Fruit fly (Drosophila melanogaster) whole organism, embryonic: ENCODE measurements around the gene CG31717.

Experiments
- Blimp-1 ChIP-seq: fragments of 200-800 bp; sonication (Bioruptor generic); optimal IDR thresholded peaks from 3 replicates; lab custom pipeline; 2018; ENCODE audit warnings: missing biosample characterization, missing genetic modification characterization, mild to moderate bottlenecking, moderate library complexity, missing genetic modification reagents
- CG10267 ChIP-seq: fragments of 200-800 bp; sonication (Bioruptor generic); optimal IDR thresholded peaks from 2 replicates; lab custom pipeline; 2018; ENCODE audit warnings: missing biosample characterization, mild to moderate bottlenecking, missing genetic modification characterization, moderate library complexity
- CG10979 ChIP-seq: fragments of 200-800 bp; sonication (Bioruptor generic); optimal IDR thresholded peaks from 2 replicates; lab custom pipeline; 2018; ENCODE audit warnings: missing biosample characterization, mild to moderate bottlenecking, missing genetic modification characterization, moderate library complexity
- CG11085 ChIP-seq: fragments of 200-800 bp; sonication (Bioruptor generic); IDR thresholded peaks from 2 replicates; pipeline ENCODE4 v1.3.6; 2022; ENCODE audit warnings: missing biosample characterization, missing genetic modification characterization
- CG13123 ChIP-seq: fragments of 200-800 bp; sonication (Bioruptor generic); optimal IDR thresholded peaks from 2 replicates; lab custom pipeline; 2016; ENCODE audit warnings: missing biosample characterization, missing genetic modification characterization
- CG14965 ChIP-seq: fragments of 200-800 bp; sonication (Bioruptor generic); optimal IDR thresholded peaks from 2 replicates; lab custom pipeline; 2016; ENCODE audit warnings: missing biosample characterization, missing genetic modification characterization, borderline replicate concordance
- CG15269 ChIP-seq: fragments of 200-800 bp; sonication (Bioruptor generic); optimal IDR thresholded peaks from 2 replicates; lab custom pipeline; 2018; ENCODE audit warnings: missing biosample characterization, mild to moderate bottlenecking, missing genetic modification characterization, moderate library complexity
- CG17359 ChIP-seq: fragments of 200-800 bp; sonication (Bioruptor generic); optimal IDR thresholded peaks from 3 replicates; lab custom pipeline; 2018; ENCODE audit warnings: missing biosample characterization, mild to moderate bottlenecking, missing genetic modification characterization, moderate library complexity
- CG1792 ChIP-seq: fragments of 200-800 bp; sonication (Bioruptor generic); optimal IDR thresholded peaks from 2 replicates; lab custom pipeline; 2016; ENCODE audit warnings: missing biosample characterization, missing genetic modification characterization
- CG2116 ChIP-seq: fragments of 200-800 bp; sonication (Bioruptor generic); optimal IDR thresholded peaks from 3 replicates; lab custom pipeline; 2018; ENCODE audit warnings: missing biosample characterization, mild to moderate bottlenecking, missing genetic modification characterization
- CG34422 ChIP-seq: fragments of 200-800 bp; sonication (Bioruptor generic); IDR thresholded peaks from 3 replicates; pipeline ENCODE4 v1.3.6; 2022; ENCODE audit warnings: missing biosample characterization, missing genetic modification characterization
- CG4282 ChIP-seq: fragments of 200-800 bp; sonication (Bioruptor generic); optimal IDR thresholded peaks from 2 replicates; lab custom pipeline; 2016; ENCODE audit warnings: missing biosample characterization, missing genetic modification characterization
- CG4328 ChIP-seq: fragments of 200-800 bp; sonication (Bioruptor generic); optimal IDR thresholded peaks from 3 replicates; lab custom pipeline; 2017; ENCODE audit warnings: missing biosample characterization, missing genetic modification reagents, missing genetic modification characterization
- CG4730 ChIP-seq: fragments of 200-800 bp; sonication (Bioruptor generic); IDR thresholded peaks from 2 replicates; pipeline ENCODE4 v1.3.6; 2022; ENCODE audit warnings: missing biosample characterization, missing genetic modification characterization
- CG6175 ChIP-seq: fragments of 200-800 bp; sonication (Bioruptor generic); IDR thresholded peaks from 3 replicates; pipeline ENCODE4 v1.3.6; 2022; ENCODE audit warnings: missing biosample characterization, missing genetic modification characterization
- CG8388 ChIP-seq: fragments of 200-800 bp; sonication (Bioruptor generic); optimal IDR thresholded peaks from 2 replicates; lab custom pipeline; 2019; ENCODE audit warnings: missing biosample characterization, mild to moderate bottlenecking, missing genetic modification characterization, moderate library complexity
- CTCF ChIP-seq: fragments of 200-800 bp; sonication (Bioruptor generic); optimal IDR thresholded peaks from 2 replicates; lab custom pipeline; 2017; ENCODE audit warnings: missing biosample characterization, mild to moderate bottlenecking, missing genetic modification characterization, moderate library complexity
- CrebB ChIP-seq: fragments of 200-800 bp; sonication (Bioruptor generic); optimal IDR thresholded peaks from 3 replicates; lab custom pipeline; 2018; ENCODE audit warnings: missing biosample characterization, mild to moderate bottlenecking, missing genetic modification characterization
- Dad ChIP-seq: fragments of 200-800 bp; sonication (Bioruptor generic); optimal IDR thresholded peaks from 3 replicates; lab custom pipeline; 2016; ENCODE audit warnings: missing biosample characterization, missing genetic modification characterization
- Doc2 ChIP-seq: fragments of 200-800 bp; sonication (Bioruptor generic); IDR thresholded peaks from 2 replicates; pipeline ENCODE4 v1.3.6; 2022; ENCODE audit warnings: missing biosample characterization, missing genetic modification characterization
- Fer3 ChIP-seq: fragments of 200-800 bp; sonication (Bioruptor generic); optimal IDR thresholded peaks from 2 replicates; lab custom pipeline; 2018; ENCODE audit warnings: missing biosample characterization, mild to moderate bottlenecking, missing genetic modification characterization, moderate library complexity
- H2.0 ChIP-seq: fragments of 200-800 bp; sonication (Bioruptor generic); IDR thresholded peaks from 2 replicates; pipeline ENCODE4 v1.3.6; 2022; ENCODE audit warnings: missing biosample characterization, missing genetic modification characterization
- Kr ChIP-seq: fragments of 200-800 bp; sonication (Bioruptor generic); optimal IDR thresholded peaks from 2 replicates; lab custom pipeline; 2017; ENCODE audit warnings: missing biosample characterization, mild to moderate bottlenecking, missing genetic modification characterization
- Mad ChIP-seq: fragments of 200-800 bp; sonication (Bioruptor generic); optimal IDR thresholded peaks from 2 replicates; lab custom pipeline; 2016; ENCODE audit warnings: missing biosample characterization, missing genetic modification characterization
- Meics ChIP-seq: fragments of 200-800 bp; sonication (Bioruptor generic); optimal IDR thresholded peaks from 2 replicates; lab custom pipeline; 2017; ENCODE audit warnings: missing biosample characterization, mild to moderate bottlenecking, missing genetic modification characterization
- YL-1 ChIP-seq: fragments of 200-800 bp; sonication (Bioruptor generic); optimal IDR thresholded peaks from 3 replicates; lab custom pipeline; 2017; ENCODE audit warnings: missing biosample characterization, mild to moderate bottlenecking, missing genetic modification characterization
- ac ChIP-seq: fragments of 200-800 bp; sonication (Bioruptor generic); optimal IDR thresholded peaks from 3 replicates; lab custom pipeline; 2017; ENCODE audit warnings: missing biosample characterization, mild to moderate bottlenecking, missing genetic modification characterization
- ap ChIP-seq: fragments of 200-800 bp; sonication (Bioruptor generic); IDR thresholded peaks from 2 replicates; pipeline ENCODE4 v1.3.6; 2022; ENCODE audit warnings: missing biosample characterization, missing genetic modification characterization
- bigmax ChIP-seq: fragments of 200-800 bp; sonication (Bioruptor generic); optimal IDR thresholded peaks from 2 replicates; lab custom pipeline; 2018; ENCODE audit warnings: missing biosample characterization, mild to moderate bottlenecking, missing genetic modification characterization
- corto ChIP-seq: fragments of 200-800 bp; sonication (Bioruptor generic); optimal IDR thresholded peaks from 2 replicates; lab custom pipeline; 2016; ENCODE audit warnings: missing biosample characterization, mild to moderate bottlenecking, missing genetic modification characterization, moderate library complexity
- fd3F ChIP-seq: fragments of 200-800 bp; sonication (Bioruptor generic); optimal IDR thresholded peaks from 2 replicates; lab custom pipeline; 2018; ENCODE audit warnings: missing biosample characterization, mild to moderate bottlenecking, missing genetic modification characterization, moderate library complexity
- gce ChIP-seq: fragments of 200-800 bp; sonication (Bioruptor generic); IDR thresholded peaks from 3 replicates; pipeline ENCODE4 v1.3.6; 2022; ENCODE audit warnings: missing biosample characterization, missing genetic modification characterization
- grau ChIP-seq: fragments of 200-800 bp; optimal IDR thresholded peaks from 3 replicates; lab custom pipeline; 2019; ENCODE audit warnings: missing biosample characterization, mild to moderate bottlenecking, missing genetic modification characterization, moderate library complexity
- gt ChIP-seq: fragments of 200-800 bp; sonication (Bioruptor generic); IDR thresholded peaks from 2 replicates; pipeline ENCODE4 v1.3.6; 2022; ENCODE audit warnings: missing biosample characterization, missing genetic modification characterization
- insv ChIP-seq, 2 experiments: fragments of 200-800 bp; sonication (Bioruptor generic); optimal IDR thresholded peaks; 3 replicates each; lab custom pipeline; 2016 to 2018; ENCODE audit warnings: missing biosample characterization in 2 of 2, missing genetic modification characterization in 2 of 2
- inv ChIP-seq: fragments of 200-800 bp; sonication (Bioruptor generic); IDR thresholded peaks from 2 replicates; pipeline ENCODE4 v1.3.6; 2022; ENCODE audit warnings: missing biosample characterization, missing genetic modification characterization; ENCODE audit not compliant: partially characterized antibody
- lab ChIP-seq: fragments of 200-800 bp; sonication (Bioruptor generic); optimal IDR thresholded peaks from 3 replicates; lab custom pipeline; 2017; ENCODE audit warnings: missing biosample characterization, missing genetic modification characterization, mild to moderate bottlenecking, moderate library complexity, missing genetic modification reagents
- maf-S ChIP-seq: fragments of 200-800 bp; sonication (Bioruptor generic); optimal IDR thresholded peaks from 2 replicates; lab custom pipeline; 2016; ENCODE audit warnings: missing biosample characterization, missing genetic modification characterization
- org-1 ChIP-seq: fragments of 200-800 bp; sonication (Bioruptor generic); optimal IDR thresholded peaks from 2 replicates; lab custom pipeline; 2017; ENCODE audit warnings: missing biosample characterization, missing genetic modification characterization
- peb ChIP-seq: fragments of 200-800 bp; sonication (Bioruptor generic); IDR thresholded peaks from 2 replicates; pipeline ENCODE4 v1.3.6; 2022; ENCODE audit warnings: missing biosample characterization, missing genetic modification characterization
- pho ChIP-seq: fragments of 200-800 bp; sonication (Bioruptor generic); optimal IDR thresholded peaks from 2 replicates; lab custom pipeline; 2016; ENCODE audit warnings: missing biosample characterization, missing genetic modification characterization
- phol ChIP-seq: fragments of 200-800 bp; sonication (Bioruptor generic); optimal IDR thresholded peaks from 3 replicates; lab custom pipeline; 2018; ENCODE audit warnings: missing biosample characterization, mild to moderate bottlenecking, missing genetic modification characterization, moderate library complexity
- sd ChIP-seq: fragments of 200-800 bp; sonication (Bioruptor generic); optimal IDR thresholded peaks from 3 replicates; lab custom pipeline; 2018; ENCODE audit warnings: missing biosample characterization, mild to moderate bottlenecking, missing genetic modification characterization, moderate library complexity
- sr ChIP-seq: fragments of 200-800 bp; sonication (Bioruptor generic); IDR thresholded peaks from 3 replicates; pipeline ENCODE4 v1.3.6; 2022; ENCODE audit warnings: missing biosample characterization, missing genetic modification characterization
- ssp ChIP-seq: fragments of 200-800 bp; sonication (Bioruptor generic); IDR thresholded peaks from 2 replicates; pipeline ENCODE4 v1.3.6; 2022; ENCODE audit warnings: missing biosample characterization, missing genetic modification characterization
- stc ChIP-seq: fragments of 200-800 bp; sonication (Bioruptor generic); IDR thresholded peaks from 2 replicates; pipeline ENCODE4 v1.3.6; 2022; ENCODE audit warnings: missing biosample characterization, missing genetic modification characterization
- tll ChIP-seq, 2 experiments: fragments of 200-800 bp in 1 of 2; fragments of >200 bp in 1 of 2; sonication (Bioruptor generic) in 1 of 2; optimal IDR thresholded peaks; 2 replicates each; lab custom pipeline; 2017 to 2019; ENCODE audit warnings: missing biosample characterization in 2 of 2, missing genetic modification characterization in 2 of 2, mild to moderate bottlenecking in 1 of 2, moderate library complexity in 1 of 2
- zen ChIP-seq: fragments of 200-800 bp; sonication (Bioruptor generic); optimal IDR thresholded peaks from 3 replicates; lab custom pipeline; 2018; ENCODE audit warnings: missing biosample characterization, mild to moderate bottlenecking, missing genetic modification characterization, moderate library complexity
- zen2 ChIP-seq: fragments of 200-800 bp; sonication (Bioruptor generic); IDR thresholded peaks from 3 replicates; pipeline ENCODE4 v1.3.6; 2022; ENCODE audit warnings: missing biosample characterization, missing genetic modification characterization; ENCODE audit not compliant: partially characterized antibody
- zfh1 ChIP-seq: fragments of 200-800 bp; sonication (Bioruptor generic); IDR thresholded peaks from 3 replicates; pipeline ENCODE4 v1.3.6; 2022; ENCODE audit warnings: missing biosample characterization, missing genetic modification characterization
- zfh2 ChIP-seq: fragments of 200-800 bp; sonication (Bioruptor generic); optimal IDR thresholded peaks from 2 replicates; lab custom pipeline; 2016; ENCODE audit warnings: missing biosample characterization, missing genetic modification characterization

Gene CG31717

DNA sequence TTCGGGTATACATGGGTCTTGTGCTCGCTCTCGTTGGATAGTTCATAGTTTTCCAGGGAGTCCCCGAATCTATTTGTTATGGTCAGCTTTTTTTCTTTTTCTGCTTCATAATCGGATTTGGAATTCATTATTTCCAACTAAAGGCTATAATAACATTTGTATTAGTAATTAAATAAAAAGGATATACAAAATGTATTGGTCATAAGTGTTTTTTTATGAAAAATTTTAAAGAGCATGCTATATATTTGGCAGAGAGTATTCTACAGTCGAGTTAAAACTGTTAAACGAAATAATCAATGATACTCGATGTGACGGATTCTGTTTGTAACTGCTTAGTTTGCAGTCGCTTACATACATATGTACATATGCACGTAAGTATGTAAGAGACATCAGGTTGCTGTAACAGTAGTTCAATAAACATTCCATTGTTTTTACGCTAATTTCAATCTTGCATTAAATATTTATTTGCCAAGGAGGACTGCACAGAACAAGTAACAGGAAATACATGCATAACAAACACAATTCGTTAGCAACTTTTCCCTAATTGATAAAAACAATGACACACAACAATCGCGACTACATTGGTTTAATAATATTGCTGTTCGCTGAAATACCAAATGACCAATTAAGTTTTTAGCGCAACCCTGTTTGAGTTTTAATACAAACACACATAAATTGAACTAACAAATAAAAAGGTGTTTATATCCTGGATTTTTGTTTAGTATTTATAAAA, 48.7 kb downstream of the CG31717 start (continued):
- no peak for TF ChIP-seq gce
- TF ChIP-seq zen2: no peak; the same call in 2 of the 3 replicates
- peak; percentile 3 for TF ChIP-seq Meics (GFP tag; lab: Kevin White, UChicago)
- peak; percentile 5 for TF ChIP-seq phol
- no peak for TF ChIP-seq CG13123
- no peak for TF ChIP-seq Dad
- no peak for TF ChIP-seq CTCF (GFP tag; lab: Kevin White, UChicago)
- TF ChIP-seq Doc2 (GFP tag; lab: Robert Waterston, UW): no peak
- TF ChIP-seq Kr: no peak
- no peak for TF ChIP-seq sr (GFP tag; lab: Robert Waterston, UW)
- TF ChIP-seq CG10979 (tag; lab: Kevin White, UChicago): peak; percentile 29
- no peak for TF ChIP-seq CG10267
- no peak for TF ChIP-seq bigmax (GFP tag; lab: Kevin White, UChicago)
- TF ChIP-seq Blimp-1 (GFP tag; lab: Kevin White, UChicago): no peak
- no peak for TF ChIP-seq CrebB
- no peak for TF ChIP-seq Mad (GFP tag; lab: Kevin White, UChicago)
- no peak for TF ChIP-seq org-1 (GFP tag; lab: Kevin White, UChicago)
- no peak for TF ChIP-seq CG8388 (GFP tag; lab: Kevin White, UChicago)
- no peak for TF ChIP-seq ac (GFP tag; lab: Kevin White, UChicago)
- TF ChIP-seq zen (tag; lab: Kevin White, UChicago): no peak
- no peak for TF ChIP-seq ssp (GFP tag; lab: Robert Waterston, UW)
- no peak for TF ChIP-seq zfh2 (GFP tag; lab: Kevin White, UChicago)
- no peak for TF ChIP-seq H2.0 (GFP tag; lab: Robert Waterston, UW)
- TF ChIP-seq CG6175 (GFP tag; lab: Robert Waterston, UW): no peak
- TF ChIP-seq CG4282: no peak
- TF ChIP-seq tll (GFP tag; optimal IDR thresholded peaks at IDR 0.05; lab: Kevin White, UChicago): no peak
- no peak for TF ChIP-seq CG11085 (GFP tag; lab: Robert Waterston, UW)
- peak; percentile 36 for TF ChIP-seq grau (tag; lab: Kevin White, UChicago)
- TF ChIP-seq lab (GFP tag; lab: Kevin White, UChicago): no peak
- TF ChIP-seq gt: no peak
- no peak for TF ChIP-seq inv (GFP tag; lab: Robert Waterston, UW)
- no peak for TF ChIP-seq ap (GFP tag; lab: Robert Waterston, UW)
- TF ChIP-seq CG14965 (GFP tag; lab: Kevin White, UChicago): no peak
- TF ChIP-seq zfh1 (GFP tag; lab: Robert Waterston, UW): no peak
- TF ChIP-seq CG17359: peak; percentile 16
- no peak for TF ChIP-seq CG2116 (GFP tag; lab: Kevin White, UChicago)
- TF ChIP-seq insv (GFP tag; optimal IDR thresholded peaks at IDR 0.05; lab: Kevin White, UChicago): no peak
- no peak for TF ChIP-seq CG34422
- no peak for TF ChIP-seq corto
- TF ChIP-seq CG4328: no peak
- no peak for TF ChIP-seq pho (GFP tag; lab: Kevin White, UChicago)
- TF ChIP-seq YL-1 (GFP tag; lab: Kevin White, UChicago): no peak
- TF ChIP-seq CG15269: peak; percentile 47
- no peak for TF ChIP-seq Fer3
- TF ChIP-seq CG4730: no peak
- no peak for TF ChIP-seq stc (GFP tag; lab: Robert Waterston, UW)
- no peak for TF ChIP-seq fd3F (GFP tag; lab: Kevin White, UChicago)
- TF ChIP-seq sd (tag; lab: Kevin White, UChicago): no peak
- TF ChIP-seq maf-S (GFP tag; lab: Kevin White, UChicago): no peak
- TF ChIP-seq CG1792: no peak
- TF ChIP-seq peb (GFP tag; lab: Robert Waterston, UW): no peak
